Worm (Caenorhabditis elegans) whole organism, L1 larva: ENCODE data around the gene R10E9.3.

Source experiments
- C34B4.2 ChIP-seq: sonication (generic microtip); optimal IDR thresholded peaks from 2 replicates; lab custom pipeline; 2017; ENCODE audit warnings: mild to moderate bottlenecking, missing genetic modification characterization, missing compliant biosample characterization
- F16B12.6 ChIP-seq: fragments of 150-350 bp; optimal IDR thresholded peaks from 2 replicates; lab custom pipeline; 2014; ENCODE audit warnings: missing biosample characterization, missing genetic modification characterization
- aha-1 ChIP-seq: fragments of 150-350 bp; optimal IDR thresholded peaks from 2 replicates; lab custom pipeline; 2014; ENCODE audit warnings: missing biosample characterization, missing genetic modification characterization
- alr-1 ChIP-seq: fragments of 200-800 bp; sonication (Bioruptor generic); optimal IDR thresholded peaks from 2 replicates; lab custom pipeline; 2018; ENCODE audit warnings: borderline replicate concordance, mild to moderate bottlenecking, missing genetic modification characterization, missing compliant biosample characterization
- blmp-1 ChIP-seq: fragments of 150-350 bp; optimal IDR thresholded peaks from 2 replicates; lab custom pipeline; 2014; ENCODE audit warnings: missing biosample characterization, missing genetic modification characterization
- ceh-63 ChIP-seq: fragments of 200-800 bp; sonication (Bioruptor generic); optimal IDR thresholded peaks from 2 replicates; lab custom pipeline; 2018; ENCODE audit warnings: mild to moderate bottlenecking, missing genetic modification characterization, missing compliant biosample characterization
- ceh-8 ChIP-seq: fragments of 200-800 bp; sonication (Bioruptor generic); optimal IDR thresholded peaks from 2 replicates; lab custom pipeline; 2018; ENCODE audit warnings: mild to moderate bottlenecking, missing genetic modification characterization, moderate library complexity, missing compliant biosample characterization
- ceh-88 ChIP-seq: fragments of 200-800 bp; sonication (Bioruptor generic); IDR thresholded peaks from 2 replicates; pipeline ENCODE4 v1.3.6; 2022; ENCODE audit warnings: missing genetic modification characterization, missing compliant biosample characterization
- dpl-1 ChIP-seq, 3 experiments: fragments of 150-350 bp in 2 of 3; sonication (generic microtip) in 1 of 3; optimal IDR thresholded peaks; 2 replicates each; lab custom pipeline; 2014 to 2017; ENCODE audit warnings: missing biosample characterization in 3 of 3, missing genetic modification characterization in 3 of 3, missing genetic modification reagents in 3 of 3
- dsc-1 ChIP-seq: sonication (generic microtip); optimal IDR thresholded peaks from 2 replicates; lab custom pipeline; 2016; ENCODE audit warnings: mild to moderate bottlenecking, missing genetic modification characterization, missing compliant biosample characterization
- efl-1 ChIP-seq, 4 experiments: fragments of 150-350 bp; optimal IDR thresholded peaks in 3 of 4; peaks in 1 of 4; 1 replicate in 1 of 4; 2 replicates in 3 of 4; lab custom pipeline; 2014; ENCODE audit warnings: missing biosample characterization in 2 of 4, missing genetic modification characterization in 2 of 4, missing genetic modification reagents in 2 of 4
- egl-13 ChIP-seq: sonication (generic microtip); optimal IDR thresholded peaks from 2 replicates; lab custom pipeline; 2016; ENCODE audit warnings: missing genotype, missing genetic modification reagents, missing genetic modification characterization, missing compliant biosample characterization
- egl-27 ChIP-seq, 2 experiments: fragments of 150-350 bp in 1 of 2; sonication (generic microtip); optimal IDR thresholded peaks; 3 replicates each; lab custom pipeline; 2017 to 2018; ENCODE audit warnings: missing biosample characterization in 2 of 2, missing genetic modification characterization in 2 of 2, missing genetic modification reagents in 2 of 2
- elt-2 ChIP-seq: sonication (generic microtip); optimal IDR thresholded peaks from 2 replicates; lab custom pipeline; 2016; ENCODE audit warnings: missing genetic modification characterization, mild to moderate bottlenecking, inconsistent platforms, missing compliant biosample characterization, missing genetic modification reagents
- elt-3 ChIP-seq, 6 experiments: fragments of 150-350 bp in 1 of 6; sonication (generic microtip); optimal IDR thresholded peaks; 2 replicates each; lab custom pipeline; 2017 to 2018; ENCODE audit warnings: missing biosample characterization in 6 of 6, missing genetic modification characterization in 6 of 6, inconsistent platforms in 1 of 6
- fkh-10 ChIP-seq: sonication (generic microtip); optimal IDR thresholded peaks from 2 replicates; lab custom pipeline; 2017; ENCODE audit warnings: missing biosample characterization, missing genetic modification reagents, missing genetic modification characterization
- fkh-4 ChIP-seq: sonication (generic microtip); optimal IDR thresholded peaks from 2 replicates; lab custom pipeline; 2016; ENCODE audit warnings: missing compliant biosample characterization, missing genetic modification characterization, borderline replicate concordance
- fos-1 ChIP-seq: fragments of 150-350 bp; optimal IDR thresholded peaks from 2 replicates; lab custom pipeline; 2014; ENCODE audit warnings: missing biosample characterization, missing genetic modification characterization
- grh-1 ChIP-seq: fragments of 200-800 bp; sonication (Bioruptor generic); IDR thresholded peaks from 2 replicates; pipeline ENCODE4 v1.3.6; 2022; ENCODE audit warnings: missing genetic modification reagents, missing genetic modification characterization, missing compliant biosample characterization
- hlh-17 ChIP-seq: fragments of 200-800 bp; sonication (Bioruptor generic); optimal IDR thresholded peaks from 2 replicates; lab custom pipeline; 2018; ENCODE audit warnings: missing genetic modification characterization, mild to moderate bottlenecking, missing compliant biosample characterization, moderate library complexity, borderline replicate concordance
- hlh-4 ChIP-seq: sonication (generic microtip); optimal IDR thresholded peaks from 2 replicates; lab custom pipeline; 2016; ENCODE audit warnings: mild to moderate bottlenecking, missing genetic modification characterization, missing compliant biosample characterization
- isw-1 ChIP-seq: fragments of 200-800 bp; sonication (Bioruptor generic); IDR thresholded peaks from 2 replicates; pipeline ENCODE4 v1.3.6; 2022; ENCODE audit warnings: missing genetic modification characterization, missing compliant biosample characterization
- lin-13 ChIP-seq: fragments of 150-350 bp; optimal IDR thresholded peaks from 2 replicates; lab custom pipeline; 2014; ENCODE audit warnings: missing biosample characterization, missing genetic modification reagents, missing genetic modification characterization
- lin-15B ChIP-seq: fragments of 150-350 bp; sonication (generic microtip); optimal IDR thresholded peaks from 3 replicates; lab custom pipeline; 2014; ENCODE audit warnings: missing biosample characterization, missing genetic modification characterization
- lin-35 ChIP-seq, 2 experiments: fragments of 150-350 bp; optimal IDR thresholded peaks; 2 replicates each; lab custom pipeline; 2014; ENCODE audit warnings: missing biosample characterization in 2 of 2, missing genetic modification characterization in 2 of 2, missing genetic modification reagents in 2 of 2
- lir-3 ChIP-seq: sonication (generic microtip); optimal IDR thresholded peaks from 2 replicates; lab custom pipeline; 2016; ENCODE audit warnings: mild to moderate bottlenecking, missing genetic modification characterization, moderate library complexity, missing compliant biosample characterization; ENCODE audit not compliant: poor library complexity
- lsy-2 ChIP-seq, 2 experiments: fragments of 150-350 bp; optimal IDR thresholded peaks; 2 replicates each; lab custom pipeline; 2014; ENCODE audit warnings: missing biosample characterization in 2 of 2, missing genetic modification characterization in 2 of 2
- mdl-1 ChIP-seq, 2 experiments: fragments of 150-350 bp; optimal IDR thresholded peaks; 2 replicates each; lab custom pipeline; 2014 to 2017; ENCODE audit warnings: missing biosample characterization in 2 of 2, missing genetic modification characterization in 2 of 2, inconsistent platforms in 1 of 2
- nhr-19 ChIP-seq: fragments of 200-800 bp; sonication (Bioruptor generic); conservative IDR thresholded peaks from 2 replicates; pipeline ENCODE4 v1.3.6; 2022; ENCODE audit warnings: missing genetic modification characterization, missing compliant biosample characterization
- nhr-237 ChIP-seq: fragments of 150-350 bp; optimal IDR thresholded peaks from 2 replicates; lab custom pipeline; 2014; ENCODE audit warnings: missing biosample characterization, missing genetic modification characterization
- nhr-28 ChIP-seq: fragments of 150-350 bp; optimal IDR thresholded peaks from 2 replicates; lab custom pipeline; 2014; ENCODE audit warnings: missing biosample characterization, missing genetic modification characterization
- nhr-71 ChIP-seq: sonication (generic microtip); optimal IDR thresholded peaks from 2 replicates; lab custom pipeline; 2016; ENCODE audit warnings: mild to moderate bottlenecking, missing genetic modification characterization, moderate library complexity, missing compliant biosample characterization
- nhr-85 ChIP-seq: sonication (generic microtip); peaks from one replicate; lab custom pipeline; 2016; ENCODE audit warnings: missing genetic modification characterization, inconsistent platforms, missing compliant biosample characterization
- pax-3 ChIP-seq: fragments of 200-800 bp; sonication (Bioruptor generic); optimal IDR thresholded peaks from 2 replicates; lab custom pipeline; 2018; ENCODE audit warnings: mild to moderate bottlenecking, missing genetic modification characterization, moderate library complexity, missing compliant biosample characterization
- pqm-1 ChIP-seq: sonication (generic microtip); optimal IDR thresholded peaks from 3 replicates; lab custom pipeline; 2017; ENCODE audit warnings: missing biosample characterization, missing genetic modification characterization
- rnt-1 ChIP-seq: sonication (generic microtip); optimal IDR thresholded peaks from 2 replicates; lab custom pipeline; 2016; ENCODE audit warnings: mild to moderate bottlenecking, missing genetic modification characterization, moderate library complexity, missing compliant biosample characterization
- skn-1 ChIP-seq: fragments of 150-350 bp; optimal IDR thresholded peaks from 2 replicates; lab custom pipeline; 2014; ENCODE audit warnings: missing biosample characterization, missing genetic modification characterization
- tbx-2 ChIP-seq: sonication (generic microtip); optimal IDR thresholded peaks from 2 replicates; lab custom pipeline; 2016; ENCODE audit warnings: missing genetic modification characterization, missing compliant biosample characterization
- unc-130 ChIP-seq: fragments of 150-350 bp; optimal IDR thresholded peaks from 2 replicates; lab custom pipeline; 2017; ENCODE audit warnings: missing biosample characterization, missing genetic modification characterization, inconsistent platforms
- unc-86 ChIP-seq: sonication (generic microtip); optimal IDR thresholded peaks from 2 replicates; lab custom pipeline; 2016; ENCODE audit warnings: missing genetic modification characterization, missing compliant biosample characterization
- unc-98 ChIP-seq: fragments of 200-800 bp; sonication (Bioruptor generic); IDR thresholded peaks from 2 replicates; pipeline ENCODE4 v1.3.6; 2022; ENCODE audit warnings: missing genetic modification characterization, missing compliant biosample characterization
- vab-15 ChIP-seq: sonication (generic microtip); optimal IDR thresholded peaks from 2 replicates; lab custom pipeline; 2017; ENCODE audit warnings: missing genotype, mild to moderate bottlenecking, missing genetic modification characterization, missing compliant biosample characterization
- ztf-11 ChIP-seq, 2 experiments: sonication (generic microtip); optimal IDR thresholded peaks; 2 replicates each; lab custom pipeline; 2016 to 2017; ENCODE audit warnings: missing genetic modification characterization in 2 of 2, missing biosample characterization in 1 of 2, missing compliant biosample characterization in 1 of 2

R10E9.3 gene

ce11 chrIII:3916624-3917023 is 43.4 kb upstream of the R10E9.3 start, which contains the start of gene ccdc-47 (continued):
- TF ChIP-seq unc-98 (GFP tag; lab: Robert Waterston, UW): no peak
- peak; percentile 45 for TF ChIP-seq lin-15B (tag; lab: Kevin White, UChicago)
- peak; percentile 16 for TF ChIP-seq elt-2
- no peak for TF ChIP-seq hlh-17 (GFP tag; lab: Kevin White, UChicago)
- TF ChIP-seq pqm-1: no peak
- peak; percentile 73 for TF ChIP-seq nhr-85 (tag; lab: Kevin White, UChicago)
- TF ChIP-seq mdl-1 (tag; optimal IDR thresholded peaks at IDR 0.05; lab: Kevin White, UChicago): peak in 1 of 2 experiments; percentile 33
- TF ChIP-seq ztf-11 (tag; optimal IDR thresholded peaks at IDR 0.05; lab: Kevin White, UChicago): peak in 1 of 2 experiments; percentile 44
- TF ChIP-seq nhr-28 (tag; lab: Kevin White, UChicago): no peak
- TF ChIP-seq vab-15: no peak
- no peak for TF ChIP-seq pax-3 (tag; lab: Kevin White, UChicago)
- TF ChIP-seq unc-86 (tag; lab: Kevin White, UChicago): peak; percentile 35
- peak; percentile 62 for TF ChIP-seq blmp-1
- TF ChIP-seq ceh-88 (GFP tag; lab: Robert Waterston, UW): no peak
- TF ChIP-seq tbx-2 (tag; lab: Kevin White, UChicago): peak; percentile 49
- 0 out of 2 replicates have a peak, but pooled peaks have one; percentile 28 for TF ChIP-seq grh-1 (GFP tag; lab: Robert Waterston, UW)
- no peak for TF ChIP-seq ceh-63 (GFP tag; lab: Kevin White, UChicago)
- TF ChIP-seq hlh-4 (tag; lab: Kevin White, UChicago): no peak
- peak; percentile 66 for TF ChIP-seq dsc-1 (tag; lab: Kevin White, UChicago)
- peak; percentile 40 for TF ChIP-seq lir-3 (tag; lab: Kevin White, UChicago)
- no peak for TF ChIP-seq fos-1 (tag; lab: Kevin White, UChicago)
- TF ChIP-seq F16B12.6 (tag; lab: Kevin White, UChicago): peak; percentile 19
- peak; percentile 78 to 85 (median 84) for TF ChIP-seq dpl-1 (GFP tag; optimal IDR thresholded peaks at IDR 0.05; lab: Kevin White, UChicago)
- no peak for TF ChIP-seq egl-13 (tag; lab: Kevin White, UChicago)
- no peak for TF ChIP-seq egl-27 (tag; optimal IDR thresholded peaks at IDR 0.05; lab: Kevin White, UChicago)
- no peak for TF ChIP-seq nhr-237 (tag; lab: Kevin White, UChicago)
- TF ChIP-seq ceh-8: no peak
- TF ChIP-seq lin-13 (GFP tag; lab: Kevin White, UChicago): peak; percentile 15
- peak; percentile 58 for TF ChIP-seq nhr-19 (GFP tag; lab: Robert Waterston, UW)
- no peak for TF ChIP-seq fkh-10 (GFP tag; lab: Kevin White, UChicago)

ce11 chrIII:3918569-3918968 is 41.5 kb upstream of the R10E9.3 start, which contains the start of gene ZK1058.3:
Gene ZK1058.3 (plus strand): TSS chrIII:3918869.
- no peak for TF ChIP-seq efl-1 (optimal IDR thresholded peaks at IDR 0.05; lab: Kevin White, UChicago)
- peak in 1 of 2 experiments; percentile 0 for TF ChIP-seq efl-1 (GFP tag; optimal IDR thresholded peaks at IDR 0.05 in 1 of 2; lab: Kevin White, UChicago)
- TF ChIP-seq alr-1 (tag; lab: Kevin White, UChicago): no peak
- TF ChIP-seq ceh-88 (GFP tag; lab: Robert Waterston, UW): no peak
- TF ChIP-seq isw-1 (GFP tag; lab: Robert Waterston, UW): no peak

ce11 chrIII:3921646-3922328 is 38.2 kb upstream of the R10E9.3 start, which contains the start of the genes metl-6 and nit-1:
Gene metl-6 (minus strand): TSS chrIII:3921711.
Gene nit-1 (plus strand): TSS chrIII:3922207.
- TF ChIP-seq nhr-71 (tag; lab: Kevin White, UChicago) (peak; percentile 14), blmp-1 (peak; percentile 42), aha-1 (no peak), C34B4.2 (tag; lab: Kevin White, UChicago) (no peak), fkh-4 (no peak), rnt-1 (no peak), dpl-1 (GFP tag; optimal IDR thresholded peaks at IDR 0.05; lab: Kevin White, UChicago) (peak; percentile 65 to 88 (median 78)), unc-130 (tag; lab: Kevin White, UChicago) (no peak), lin-35 (GFP tag; optimal IDR thresholded peaks at IDR 0.05; lab: Kevin White, UChicago) (peak; percentile 63 to 90), efl-1 (optimal IDR thresholded peaks at IDR 0.05; lab: Kevin White, UChicago) (peak in 1 of 2 experiments; percentile 79), efl-1 (GFP tag; optimal IDR thresholded peaks at IDR 0.05 in 1 of 2; lab: Kevin White, UChicago) (peak; percentile 85 to 98), lsy-2 (tag; optimal IDR thresholded peaks at IDR 0.05; lab: Kevin White, UChicago) (peak; percentile 23 to 54), elt-3 (tag; optimal IDR thresholded peaks at IDR 0.05; lab: Kevin White, UChicago) (peak in 1 of 6 experiments; percentile 7), skn-1 (tag; lab: Kevin White, UChicago) (peak; percentile 57)
